Worm (Caenorhabditis elegans) whole organism, late embryonic: Measurements from ENCODE around the gene C56A3.5.

Source experiments
- C38D4.7 ChIP-seq: fragments of 200-800 bp; sonication (Bioruptor generic); optimal IDR thresholded peaks from 2 replicates; lab custom pipeline; 2018; ENCODE audit warnings: mild to moderate bottlenecking, missing genetic modification characterization, moderate library complexity, missing compliant biosample characterization
- F13H6.1 ChIP-seq: sonication (generic microtip); optimal IDR thresholded peaks from 2 replicates; lab custom pipeline; 2016; ENCODE audit warnings: missing genetic modification characterization, missing compliant biosample characterization
- Y22D7AL.16 ChIP-seq: sonication (generic microtip); optimal IDR thresholded peaks from 2 replicates; lab custom pipeline; 2016; ENCODE audit warnings: missing genetic modification characterization, missing compliant biosample characterization
- ceh-30 ChIP-seq: fragments of 150-350 bp; optimal IDR thresholded peaks from 2 replicates; lab custom pipeline; 2014; ENCODE audit warnings: missing biosample characterization, missing genetic modification characterization
- dve-1 ChIP-seq: sonication (generic microtip); optimal IDR thresholded peaks from 2 replicates; lab custom pipeline; 2017; ENCODE audit warnings: antibody characterized with exemption, mild to moderate bottlenecking, missing genetic modification characterization, missing compliant biosample characterization
- elt-2 ChIP-seq: sonication (generic microtip); optimal IDR thresholded peaks from 2 replicates; lab custom pipeline; 2016; ENCODE audit warnings: missing genetic modification reagents, missing genetic modification characterization, missing compliant biosample characterization
- ets-4 ChIP-seq: sonication (generic microtip); optimal IDR thresholded peaks from 2 replicates; lab custom pipeline; 2016; ENCODE audit warnings: missing genetic modification characterization, missing compliant biosample characterization
- lin-11 ChIP-seq: fragments of 200-800 bp; sonication (Bioruptor generic); optimal IDR thresholded peaks from 2 replicates; lab custom pipeline; 2018; ENCODE audit warnings: mild to moderate bottlenecking, missing genetic modification characterization, missing compliant biosample characterization
- nfya-1 ChIP-seq: sonication (generic microtip); optimal IDR thresholded peaks from 2 replicates; lab custom pipeline; 2017; ENCODE audit warnings: missing genetic modification characterization, mild to moderate bottlenecking, missing compliant biosample characterization, antibody characterized with exemption, moderate library complexity
- nhr-11 ChIP-seq: fragments of 150-350 bp; optimal IDR thresholded peaks from 2 replicates; lab custom pipeline; 2014; ENCODE audit warnings: missing biosample characterization, missing genetic modification characterization
- pqm-1 ChIP-seq: sonication (generic microtip); optimal IDR thresholded peaks from 2 replicates; lab custom pipeline; 2016; ENCODE audit warnings: missing genetic modification characterization, missing compliant biosample characterization
- tbx-7 ChIP-seq: sonication (generic microtip); optimal IDR thresholded peaks from 2 replicates; lab custom pipeline; 2016; ENCODE audit warnings: missing genotype, missing genetic modification characterization, missing compliant biosample characterization
- ttx-3 ChIP-seq: sonication (generic microtip); optimal IDR thresholded peaks from 2 replicates; lab custom pipeline; 2016; ENCODE audit warnings: missing genetic modification reagents, missing genetic modification characterization, missing compliant biosample characterization
- zip-5 ChIP-seq: sonication (generic microtip); optimal IDR thresholded peaks from 2 replicates; lab custom pipeline; 2016; ENCODE audit warnings: missing genetic modification characterization, missing compliant biosample characterization

DNA sequence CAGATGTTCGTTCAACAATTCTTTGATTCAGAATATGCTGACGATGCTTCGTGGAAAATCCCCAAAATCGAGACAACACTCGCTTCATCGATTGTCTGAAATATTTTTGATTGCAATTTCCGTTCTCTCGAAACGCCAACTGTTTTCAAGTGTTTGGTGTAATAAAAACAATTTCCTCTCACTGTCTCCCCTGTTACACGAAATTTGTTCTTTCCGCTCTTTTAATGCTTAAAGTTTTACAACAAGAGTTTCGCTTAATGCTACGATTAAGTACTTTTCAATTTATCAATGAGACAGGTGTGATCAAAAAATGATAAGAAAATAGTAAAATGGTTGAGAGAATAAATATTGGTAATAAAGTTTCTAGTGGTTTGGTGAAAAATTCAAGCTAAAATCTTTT, 4.5 kb downstream of the C56A3.5 start, which contains the start of gene C56A3.6:
- TF ChIP-seq elt-2 (tag; lab: Kevin White, UChicago): no peak
- no peak for TF ChIP-seq Y22D7AL.16 (tag; lab: Kevin White, UChicago)
- no peak for TF ChIP-seq dve-1
- no peak for TF ChIP-seq pqm-1 (tag; lab: Kevin White, UChicago)
- TF ChIP-seq lin-11 (tag; lab: Kevin White, UChicago): no peak
- no peak for TF ChIP-seq nfya-1 (tag; lab: Kevin White, UChicago)
- TF ChIP-seq ets-4 (tag; lab: Kevin White, UChicago): no peak
- no peak for TF ChIP-seq F13H6.1 (tag; lab: Kevin White, UChicago)
- no peak for TF ChIP-seq tbx-7 (tag; lab: Kevin White, UChicago)
- TF ChIP-seq zip-5 (tag; lab: Kevin White, UChicago): no peak
- no peak for TF ChIP-seq ttx-3 (tag; lab: Kevin White, UChicago)
- TF ChIP-seq ceh-30 (tag; lab: Kevin White, UChicago): no peak
- TF ChIP-seq C38D4.7 (GFP tag; lab: Kevin White, UChicago): no peak
- no peak for TF ChIP-seq nhr-11
